Worm (Caenorhabditis elegans): Measurements from ENCODE around the gene srv-15.
"Not testable (repeated sequence)": the region's sequence is repeated elsewhere in the genome, so short reads cannot be mapped to it uniquely, and the experiment has no call there.

DNA sequence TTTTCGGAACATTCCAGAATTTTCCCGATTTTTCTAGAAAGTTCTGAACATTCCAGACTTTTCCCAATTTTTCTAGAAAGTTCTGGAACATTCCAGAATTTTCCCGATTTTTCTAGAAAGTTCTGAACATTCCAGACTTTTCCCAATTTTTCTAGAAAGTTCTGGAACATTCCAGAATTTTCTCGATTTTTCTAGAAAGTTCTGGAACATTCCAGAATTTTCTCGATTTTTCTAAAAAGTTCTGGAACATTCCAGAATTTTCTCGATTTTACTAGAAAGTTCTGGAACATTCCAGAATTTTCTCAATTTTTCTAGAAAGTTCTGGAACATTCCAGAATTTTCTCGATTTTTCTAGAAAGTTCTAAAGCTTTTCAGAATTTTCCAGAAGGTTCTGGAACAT lies 10.5 kb upstream of the srv-15 start:
- TF ChIP-seq hmbx-1 (tag; optimal IDR thresholded peaks at IDR 0.05); ama-1 (optimal IDR thresholded peaks at IDR 0.05); ceh-36 (tag; optimal IDR thresholded peaks at IDR 0.05); B0310.2 (tag; optimal IDR thresholded peaks at IDR 0.05); ceh-13 (GFP tag; optimal IDR thresholded peaks at IDR 0.05): not testable (repeated sequence)
- peak; percentile 93 for TF ChIP-seq flt-1 (GFP tag; IDR thresholded peaks at IDR 0.05)

All from whole organism, early embryonic.